Fruit fly (Drosophila melanogaster) whole organism, prepupa: ENCODE measurements around the gene eEF1gamma.

Experiments used
- Blimp-1 ChIP-seq: fragments of 200-800 bp; sonication (Bioruptor generic); optimal IDR thresholded peaks from 3 replicates; lab custom pipeline; 2017; ENCODE audit warnings: missing biosample characterization, missing genetic modification characterization, mild to moderate bottlenecking, moderate library complexity, missing genetic modification reagents
- CG10631 ChIP-seq: fragments of 200-800 bp; sonication (Bioruptor generic); optimal IDR thresholded peaks from 2 replicates; lab custom pipeline; 2016; ENCODE audit warnings: missing biosample characterization, missing genetic modification characterization
- CG11294 ChIP-seq: fragments of 200-800 bp; sonication (Bioruptor generic); IDR thresholded peaks from 2 replicates; pipeline ENCODE4 v1.3.6; 2022; ENCODE audit warnings: missing biosample characterization, missing genetic modification characterization
- CG11762 ChIP-seq: fragments of 200-800 bp; sonication (Bioruptor generic); optimal IDR thresholded peaks from 3 replicates; lab custom pipeline; 2016; ENCODE audit warnings: missing biosample characterization, missing genetic modification characterization; ENCODE audit not compliant: insufficient read depth
- CG15336 ChIP-seq: fragments of 200-800 bp; sonication (Bioruptor generic); IDR thresholded peaks from 2 replicates; pipeline ENCODE4 v1.3.6; 2022; ENCODE audit warnings: missing biosample characterization, missing genetic modification characterization
- CG1621 ChIP-seq: fragments of 200-800 bp; sonication (Bioruptor generic); optimal IDR thresholded peaks from 3 replicates; lab custom pipeline; 2018; ENCODE audit warnings: missing biosample characterization, mild to moderate bottlenecking, missing genetic modification characterization
- CG16779 ChIP-seq: fragments of 200-800 bp; sonication (Bioruptor generic); optimal IDR thresholded peaks from 3 replicates; lab custom pipeline; 2017; ENCODE audit warnings: missing biosample characterization, mild to moderate bottlenecking, missing genetic modification characterization
- CG31627 ChIP-seq: fragments of 200-800 bp; sonication (Bioruptor generic); optimal IDR thresholded peaks from 3 replicates; lab custom pipeline; 2016; ENCODE audit warnings: missing biosample characterization, missing genetic modification characterization
- CG32006 ChIP-seq: fragments of 200-800 bp; sonication (Bioruptor generic); optimal IDR thresholded peaks from 3 replicates; lab custom pipeline; 2017; ENCODE audit warnings: missing biosample characterization, mild to moderate bottlenecking, missing genetic modification characterization
- CG34406 ChIP-seq: fragments of 200-800 bp; sonication (Bioruptor generic); optimal IDR thresholded peaks from 3 replicates; lab custom pipeline; 2016; ENCODE audit warnings: missing biosample characterization, missing genetic modification characterization
- CG3919 ChIP-seq: fragments of 200-800 bp; sonication (Bioruptor generic); optimal IDR thresholded peaks from 3 replicates; lab custom pipeline; 2016; ENCODE audit warnings: missing biosample characterization, missing genetic modification characterization
- CG4318 ChIP-seq: fragments of 200-800 bp; sonication (Bioruptor generic); optimal IDR thresholded peaks from 3 replicates; lab custom pipeline; 2017; ENCODE audit warnings: missing biosample characterization, mild to moderate bottlenecking, missing genetic modification characterization
- CG6163 ChIP-seq: fragments of 200-800 bp; sonication (Bioruptor generic); IDR thresholded peaks from 3 replicates; pipeline ENCODE4 v1.3.6; 2022; ENCODE audit warnings: missing biosample characterization, missing genetic modification characterization
- CG6792 ChIP-seq: fragments of 200-800 bp; sonication (Bioruptor generic); optimal IDR thresholded peaks from 3 replicates; lab custom pipeline; 2016; ENCODE audit warnings: missing biosample characterization, missing genetic modification characterization
- CG8632 ChIP-seq: fragments of 200-800 bp; sonication (Bioruptor generic); optimal IDR thresholded peaks from 3 replicates; lab custom pipeline; 2016; ENCODE audit warnings: missing biosample characterization, missing genetic modification characterization
- Eip75B ChIP-seq: fragments of 200-800 bp; sonication (Bioruptor generic); optimal IDR thresholded peaks from 3 replicates; lab custom pipeline; 2016; ENCODE audit warnings: missing biosample characterization, missing genetic modification characterization
- Eip78C ChIP-seq: fragments of 200-800 bp; sonication (Bioruptor generic); peaks from one replicate; lab custom pipeline; 2016; ENCODE audit warnings: missing biosample characterization, missing genetic modification characterization
- Ets96B ChIP-seq: fragments of 200-800 bp; optimal IDR thresholded peaks from 2 replicates; lab custom pipeline; 2019; ENCODE audit warnings: missing biosample characterization, mild to moderate bottlenecking, missing genetic modification characterization, moderate library complexity
- Hr38 ChIP-seq: sonication (Bioruptor generic); optimal IDR thresholded peaks from 2 replicates; lab custom pipeline; 2016; ENCODE audit warnings: missing biosample characterization, missing genetic modification characterization
- Hr4 ChIP-seq: fragments of 200-800 bp; sonication (Bioruptor generic); optimal IDR thresholded peaks from 3 replicates; lab custom pipeline; 2016; ENCODE audit warnings: missing biosample characterization, missing genetic modification characterization
- Met ChIP-seq: fragments of 200-800 bp; sonication (Bioruptor generic); optimal IDR thresholded peaks from 3 replicates; lab custom pipeline; 2016; ENCODE audit warnings: missing biosample characterization, missing genetic modification characterization
- OdsH ChIP-seq: fragments of 200-800 bp; sonication (Bioruptor generic); optimal IDR thresholded peaks from 3 replicates; lab custom pipeline; 2016; ENCODE audit warnings: missing biosample characterization, missing genetic modification characterization
- Smox ChIP-seq: fragments of 200-800 bp; sonication (Bioruptor generic); optimal IDR thresholded peaks from 3 replicates; lab custom pipeline; 2016; ENCODE audit warnings: missing biosample characterization, missing genetic modification characterization
- Sox14 ChIP-seq: fragments of 200-800 bp; sonication (Bioruptor generic); optimal IDR thresholded peaks from 3 replicates; lab custom pipeline; 2016; ENCODE audit warnings: missing biosample characterization, missing genetic modification characterization
- Sox15 ChIP-seq: fragments of 200-800 bp; sonication (Bioruptor generic); optimal IDR thresholded peaks from 3 replicates; lab custom pipeline; 2016; ENCODE audit warnings: missing biosample characterization, missing genetic modification characterization
- acj6 ChIP-seq: fragments of 200-800 bp; sonication (Bioruptor generic); optimal IDR thresholded peaks from 3 replicates; lab custom pipeline; 2016; ENCODE audit warnings: missing biosample characterization, missing genetic modification characterization
- dac ChIP-seq: fragments of 200-800 bp; sonication (Bioruptor generic); optimal IDR thresholded peaks from 2 replicates; lab custom pipeline; 2017; ENCODE audit warnings: missing biosample characterization, mild to moderate bottlenecking, missing genetic modification characterization
- esn ChIP-seq: fragments of 200-800 bp; sonication (Bioruptor generic); optimal IDR thresholded peaks from 2 replicates; lab custom pipeline; 2016; ENCODE audit warnings: missing biosample characterization, mild to moderate bottlenecking, missing genetic modification characterization, moderate library complexity
- fd59A ChIP-seq: fragments of 200-800 bp; sonication (Bioruptor generic); optimal IDR thresholded peaks from 2 replicates; lab custom pipeline; 2017; ENCODE audit warnings: missing biosample characterization, mild to moderate bottlenecking, missing genetic modification characterization, missing genetic modification reagents
- fd85E ChIP-seq: fragments of 200-800 bp; sonication (Bioruptor generic); optimal IDR thresholded peaks from 3 replicates; lab custom pipeline; 2016; ENCODE audit warnings: missing biosample characterization, missing genetic modification characterization
- net ChIP-seq: fragments of 200-800 bp; sonication (Bioruptor generic); optimal IDR thresholded peaks from 3 replicates; lab custom pipeline; 2016; ENCODE audit warnings: missing biosample characterization, missing genetic modification characterization
- ss ChIP-seq, 2 experiments: fragments of 200-800 bp; sonication (Bioruptor generic); optimal IDR thresholded peaks; 2 replicates in 1 of 2; 3 replicates in 1 of 2; lab custom pipeline; 2017 to 2018; ENCODE audit warnings: mild to moderate bottlenecking in 2 of 2, missing biosample characterization in 2 of 2, missing genetic modification characterization in 2 of 2, moderate library complexity in 1 of 2
- topi ChIP-seq: fragments of 200-800 bp; sonication (Bioruptor generic); optimal IDR thresholded peaks from 3 replicates; lab custom pipeline; 2016; ENCODE audit warnings: missing biosample characterization, missing genetic modification characterization
- vri ChIP-seq: fragments of 200-800 bp; sonication (Bioruptor generic); optimal IDR thresholded peaks from 3 replicates; lab custom pipeline; 2016; ENCODE audit warnings: missing biosample characterization, mild to moderate bottlenecking, missing genetic modification characterization

eEF1gamma gene

DNA sequence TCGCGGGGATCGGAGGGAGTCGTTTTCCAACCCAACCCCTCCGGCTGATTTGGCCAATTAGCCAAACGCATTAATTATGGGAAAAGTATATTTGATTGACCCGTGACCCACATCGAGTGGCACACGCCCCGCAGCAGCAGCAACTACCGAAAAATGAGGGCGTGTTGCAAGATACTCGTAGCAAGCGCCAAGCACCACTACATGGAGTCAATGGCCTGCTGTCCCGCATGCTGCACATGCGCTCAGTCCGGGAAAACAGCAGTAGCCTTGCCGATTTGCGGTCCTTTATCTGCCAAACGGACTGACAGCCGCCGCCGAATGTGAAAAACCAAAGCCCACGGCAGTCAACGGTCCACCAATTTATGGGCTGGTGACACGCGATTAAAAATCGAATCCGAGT lies 2.7 kb upstream of the eEF1gamma start:
- TF ChIP-seq fd85E (GFP tag; lab: Kevin White, UChicago) (no peak), topi (GFP tag; lab: Kevin White, UChicago) (no peak), acj6 (no peak), Hr38 (GFP tag; lab: Kevin White, UChicago) (no peak), ss (GFP tag; optimal IDR thresholded peaks at IDR 0.05; lab: Kevin White, UChicago) (peak in 1 of 2 experiments; percentile 16)
- TF ChIP-seq, all 60 proteins: peak for 1

DNA sequence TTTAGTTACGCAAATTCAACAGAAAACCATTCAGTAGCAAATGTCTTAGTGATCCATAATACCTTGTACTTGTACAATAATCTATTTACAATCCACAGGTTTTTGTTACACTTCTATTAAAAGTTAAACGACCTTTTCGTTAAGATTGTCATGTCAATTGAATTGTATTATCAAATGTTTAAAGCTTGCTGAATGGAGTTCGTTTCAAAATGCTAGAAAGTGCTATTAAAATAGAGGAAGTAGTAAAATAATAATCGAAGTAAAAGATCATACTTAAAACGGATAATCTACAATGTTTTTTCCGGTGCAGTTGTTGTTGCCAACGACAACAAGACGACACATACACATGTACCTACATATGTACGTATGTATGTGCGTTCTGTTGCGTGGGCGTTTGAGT lies 2.0 kb upstream of the eEF1gamma start:
- peak; percentile 76 for TF ChIP-seq Eip78C
- TF ChIP-seq CG11294 (GFP tag; lab: Robert Waterston, UW): no peak
- TF ChIP-seq CG32006 (GFP tag; lab: Kevin White, UChicago): peak; percentile 28
- no peak for TF ChIP-seq CG16779
- no peak for TF ChIP-seq Hr38 (GFP tag; lab: Kevin White, UChicago)
- no peak for TF ChIP-seq CG15336 (GFP tag; lab: Robert Waterston, UW)
- no peak for TF ChIP-seq fd85E (GFP tag; lab: Kevin White, UChicago)
- TF ChIP-seq Hr4 (GFP tag; lab: Kevin White, UChicago): peak; percentile 24
- TF ChIP-seq CG3919: no peak
- TF ChIP-seq Sox14 (GFP tag; lab: Kevin White, UChicago): no peak
- no peak for TF ChIP-seq Eip75B (GFP tag; lab: Kevin White, UChicago)
- TF ChIP-seq Blimp-1 (GFP tag; lab: Kevin White, UChicago): no peak
- TF ChIP-seq vri: no peak
- TF ChIP-seq OdsH (GFP tag; lab: Kevin White, UChicago): peak; percentile 15
- TF ChIP-seq CG6792 (GFP tag; lab: Kevin White, UChicago): no peak
- TF ChIP-seq CG8632 (GFP tag; lab: Kevin White, UChicago): no peak
- TF ChIP-seq Smox: no peak
- TF ChIP-seq CG6163 (GFP tag; lab: Robert Waterston, UW): no peak
- TF ChIP-seq CG31627: no peak
- no peak for TF ChIP-seq Ets96B (tag; lab: Kevin White, UChicago)
- peak; percentile 1 for TF ChIP-seq esn (GFP tag; lab: Kevin White, UChicago)
- TF ChIP-seq CG1621: no peak
- TF ChIP-seq Met: peak; percentile 11

DNA sequence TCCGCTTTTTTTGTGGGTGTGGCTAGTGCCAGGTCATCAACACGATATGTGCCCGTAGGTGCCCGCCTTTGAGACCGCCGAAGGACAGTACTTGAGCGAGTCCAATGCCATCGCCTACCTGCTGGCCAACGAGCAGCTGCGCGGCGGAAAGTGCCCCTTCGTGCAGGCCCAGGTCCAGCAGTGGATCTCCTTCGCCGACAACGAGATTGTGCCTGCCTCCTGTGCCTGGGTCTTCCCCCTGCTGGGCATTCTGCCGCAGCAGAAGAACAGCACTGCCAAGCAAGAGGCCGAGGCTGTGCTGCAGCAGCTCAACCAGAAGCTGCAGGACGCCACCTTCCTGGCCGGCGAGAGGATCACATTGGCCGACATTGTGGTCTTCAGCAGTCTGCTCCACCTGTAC lies 613 bp downstream of the eEF1gamma start:
- TF ChIP-seq net (GFP tag; lab: Kevin White, UChicago): no peak
- TF ChIP-seq CG34406 (GFP tag; lab: Kevin White, UChicago): no peak
- TF ChIP-seq CG16779: no peak
- TF ChIP-seq CG10631: no peak
- no peak for TF ChIP-seq Sox15 (GFP tag; lab: Kevin White, UChicago)
- TF ChIP-seq CG1621: no peak
- no peak for TF ChIP-seq Ets96B (tag; lab: Kevin White, UChicago)
- no peak for TF ChIP-seq CG11762 (GFP tag; lab: Kevin White, UChicago)
- TF ChIP-seq Met: no peak
- no peak for TF ChIP-seq dac (GFP tag; lab: Kevin White, UChicago)
- no peak for TF ChIP-seq Hr38 (GFP tag; lab: Kevin White, UChicago)

DNA sequence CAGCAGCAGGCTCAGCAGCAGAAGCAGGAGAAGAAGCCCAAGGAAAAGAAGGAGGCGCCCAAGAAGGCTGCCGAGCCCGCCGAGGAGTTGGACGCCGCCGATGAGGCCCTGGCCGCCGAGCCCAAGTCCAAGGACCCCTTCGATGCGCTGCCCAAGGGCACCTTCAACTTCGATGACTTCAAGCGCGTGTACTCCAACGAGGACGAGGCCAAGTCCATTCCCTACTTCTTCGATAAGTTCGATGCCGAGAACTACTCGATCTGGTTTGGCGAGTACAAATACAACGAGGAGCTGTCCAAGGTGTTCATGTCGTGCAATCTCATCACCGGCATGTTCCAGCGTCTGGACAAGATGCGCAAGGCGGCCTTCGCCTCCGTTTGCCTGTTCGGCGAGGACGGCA lies 1.2 kb downstream of the eEF1gamma start:
- TF ChIP-seq fd59A (GFP tag; lab: Kevin White, UChicago): no peak
- TF ChIP-seq CG4318 (GFP tag; lab: Kevin White, UChicago): no peak
